Worm (Caenorhabditis elegans): ENCODE measurements around the gene bcmo-1.

The bcmo-1 gene

ce11 chrII:12798814-12799213, 31.7 kb upstream of the bcmo-1 start:
- TF ChIP-seq lir-3 (tag; optimal IDR thresholded peaks at IDR 0.05; ENCODE audit: poor library complexity), result no peak
- TF ChIP-seq pqm-1 (tag; optimal IDR thresholded peaks at IDR 0.05), result no peak
- TF ChIP-seq ceh-63 (GFP tag; optimal IDR thresholded peaks at IDR 0.05), result no peak
- peak; percentile 71 for TF ChIP-seq aha-1 (tag; optimal IDR thresholded peaks at IDR 0.05)
- peak; percentile 79 for TF ChIP-seq swsn-7 (tag; optimal IDR thresholded peaks at IDR 0.05)
- no peak for TF ChIP-seq unc-62 (GFP tag; optimal IDR thresholded peaks at IDR 0.05)
- peak; percentile 98 for TF ChIP-seq nhr-85 (tag)
- TF ChIP-seq mef-2 (tag; optimal IDR thresholded peaks at IDR 0.05), result peak; percentile 48
- TF ChIP-seq elt-2 (tag; optimal IDR thresholded peaks at IDR 0.05), result peak; percentile 95
- peak; percentile 43 for TF ChIP-seq lin-39 (tag; optimal IDR thresholded peaks at IDR 0.05)
- TF ChIP-seq unc-86 (tag; optimal IDR thresholded peaks at IDR 0.05), result no peak
- TF ChIP-seq tlp-1 (tag; optimal IDR thresholded peaks at IDR 0.05), result no peak
- TF ChIP-seq aly-2 (tag; optimal IDR thresholded peaks at IDR 0.05), result no peak
- TF ChIP-seq skn-1 (tag; optimal IDR thresholded peaks at IDR 0.05), result peak; percentile 66
- peak; percentile 94 for TF ChIP-seq nhr-90 (tag; optimal IDR thresholded peaks at IDR 0.05; ENCODE audit: poor library complexity)
- TF ChIP-seq alr-1 (tag; optimal IDR thresholded peaks at IDR 0.05; ENCODE audit: borderline replicate concordance), result no peak
- TF ChIP-seq lin-14 (GFP tag; optimal IDR thresholded peaks at IDR 0.05), result peak; percentile 96
- peak; percentile 41 for TF ChIP-seq unc-130 (tag; optimal IDR thresholded peaks at IDR 0.05)
- TF ChIP-seq nhr-12 (tag; optimal IDR thresholded peaks at IDR 0.05), result no peak
- TF ChIP-seq nhr-20 (tag; optimal IDR thresholded peaks at IDR 0.05), result peak; percentile 94
- TF ChIP-seq nhr-237 (tag; optimal IDR thresholded peaks at IDR 0.05), result no peak
- TF ChIP-seq F16B12.6 (tag; optimal IDR thresholded peaks at IDR 0.05), result no peak
- peak; percentile 94 for TF ChIP-seq nhr-19 (GFP tag; conservative IDR thresholded peaks at IDR 0.05)
- TF ChIP-seq nhr-77 (tag; optimal IDR thresholded peaks at IDR 0.05), result peak; percentile 76
- no peak for TF ChIP-seq sox-4 (tag; optimal IDR thresholded peaks at IDR 0.05)
- no peak for TF ChIP-seq C34B4.2 (tag; optimal IDR thresholded peaks at IDR 0.05)
- TF ChIP-seq nhr-47 (tag; optimal IDR thresholded peaks at IDR 0.05), result peak; percentile 87
- peak in 2 of 3 experiments; percentile 4 to 47 for TF ChIP-seq ceh-82 (tag; optimal IDR thresholded peaks at IDR 0.05)
- no peak for TF ChIP-seq hlh-4 (tag; optimal IDR thresholded peaks at IDR 0.05)
- TF ChIP-seq mab-9 (GFP tag; IDR thresholded peaks at IDR 0.05), result no peak
- peak; percentile 13 for TF ChIP-seq hpl-2 (GFP tag; optimal IDR thresholded peaks at IDR 0.05)
- TF ChIP-seq Y116A8C.19 (tag; optimal IDR thresholded peaks at IDR 0.05; ENCODE audit: borderline replicate concordance), result no peak
- no peak for TF ChIP-seq ama-1 (optimal IDR thresholded peaks at IDR 0.05)
- TF ChIP-seq irx-1 (tag; optimal IDR thresholded peaks at IDR 0.05), result peak; percentile 63
- no peak for TF ChIP-seq pag-3 (tag; optimal IDR thresholded peaks at IDR 0.05; ENCODE audit: borderline replicate concordance, insufficient read depth)
- no peak for TF ChIP-seq nhr-28 (tag; optimal IDR thresholded peaks at IDR 0.05)
- TF ChIP-seq lsy-2 (tag; optimal IDR thresholded peaks at IDR 0.05), result peak; percentile 79 to 80
- peak; percentile 85 for TF ChIP-seq nhr-11 (tag; optimal IDR thresholded peaks at IDR 0.05)
- no peak for TF ChIP-seq hlh-17 (GFP tag; optimal IDR thresholded peaks at IDR 0.05; ENCODE audit: borderline replicate concordance)
- peak; percentile 50 to 70 (median 63) for TF ChIP-seq dpl-1 (GFP tag; optimal IDR thresholded peaks at IDR 0.05)
- no peak for TF ChIP-seq ets-5 (GFP tag; IDR thresholded peaks at IDR 0.05)
- no peak for TF ChIP-seq nhr-84 (tag; optimal IDR thresholded peaks at IDR 0.05)
- TF ChIP-seq snpc-4 (tag; optimal IDR thresholded peaks at IDR 0.05), result peak; percentile 59
- TF ChIP-seq isw-1 (GFP tag; IDR thresholded peaks at IDR 0.05), result no peak; the same call in 1 of the 2 replicates
- TF ChIP-seq mep-1 (tag; optimal IDR thresholded peaks at IDR 0.05), result peak; percentile 57
- no peak for TF ChIP-seq sptf-1 (tag; optimal IDR thresholded peaks at IDR 0.05)
- TF ChIP-seq ceh-88 (GFP tag; IDR thresholded peaks at IDR 0.05), result peak; percentile 62
- peak in 4 of 6 experiments; percentile 60 to 92 (median 78) for TF ChIP-seq elt-3 (tag; optimal IDR thresholded peaks at IDR 0.05)
- TF ChIP-seq ceh-8 (GFP tag; optimal IDR thresholded peaks at IDR 0.05), result no peak
- peak; percentile 68 for TF ChIP-seq fkh-8 (tag; optimal IDR thresholded peaks at IDR 0.05)
- TF ChIP-seq dsc-1 (tag; optimal IDR thresholded peaks at IDR 0.05), result peak; percentile 16
- peak; percentile 82 for TF ChIP-seq ztf-4 (tag; optimal IDR thresholded peaks at IDR 0.05)
- TF ChIP-seq blmp-1 (tag; optimal IDR thresholded peaks at IDR 0.05), result peak; percentile 45
- TF ChIP-seq nhr-71 (tag; optimal IDR thresholded peaks at IDR 0.05), result peak; percentile 97
